Worm (Caenorhabditis elegans): ENCODE measurements around the gene glit-1.

The glit-1 gene

DNA sequence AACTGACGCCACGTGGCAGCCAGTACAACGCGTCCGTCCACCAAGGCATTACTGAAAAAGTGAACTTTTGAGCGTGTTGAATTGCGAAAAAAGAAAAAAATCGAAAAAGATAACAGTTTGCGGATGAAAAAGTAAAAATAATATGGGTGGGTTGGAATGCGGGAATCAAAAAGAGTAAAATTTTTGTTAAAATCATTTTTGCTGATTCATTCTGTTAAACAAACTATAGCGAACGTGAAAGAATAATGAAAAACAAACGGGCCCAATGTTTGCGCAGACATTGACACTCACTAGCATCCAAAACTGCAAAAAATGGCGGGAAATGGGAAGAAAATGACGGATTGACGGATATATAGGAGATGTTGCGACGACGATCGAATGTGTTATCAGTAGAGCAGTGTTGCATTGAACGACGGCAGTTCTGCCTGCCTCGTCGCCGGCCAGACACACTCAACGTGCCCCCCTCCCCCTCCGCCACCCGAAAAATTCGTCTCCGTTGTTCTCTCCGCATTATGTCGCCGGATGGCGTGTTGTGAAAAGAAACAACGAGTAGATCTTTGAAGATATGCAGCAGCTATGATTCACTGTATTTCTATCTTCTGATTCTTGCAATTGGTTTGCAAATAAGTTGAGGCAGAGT, 12.5 kb upstream of the glit-1 start, which contains the start of gene hyl-2 (continued):
- TF ChIP-seq tbx-2 (tag; optimal IDR thresholded peaks at IDR 0.05), result peak; percentile 22
- no peak for TF ChIP-seq hlh-17 (GFP tag; optimal IDR thresholded peaks at IDR 0.05; ENCODE audit: borderline replicate concordance)
- no peak for TF ChIP-seq mab-9 (GFP tag; IDR thresholded peaks at IDR 0.05)
- no peak for TF ChIP-seq pqm-1 (tag; optimal IDR thresholded peaks at IDR 0.05)
- peak in 1 of 3 experiments; percentile 50 for TF ChIP-seq ceh-82 (tag; optimal IDR thresholded peaks at IDR 0.05)
- no peak for TF ChIP-seq snpc-4 (tag; optimal IDR thresholded peaks at IDR 0.05)
- TF ChIP-seq snu-23 (GFP tag; optimal IDR thresholded peaks at IDR 0.05), result peak; percentile 62
- no peak for TF ChIP-seq zip-4 (GFP tag; optimal IDR thresholded peaks at IDR 0.05)
- peak; percentile 43 for TF ChIP-seq blmp-1 (tag; optimal IDR thresholded peaks at IDR 0.05)
- TF ChIP-seq nhr-85 (tag), result peak; percentile 76
- peak; percentile 26 for TF ChIP-seq swsn-7 (tag; optimal IDR thresholded peaks at IDR 0.05)
- TF ChIP-seq egl-27 (tag; optimal IDR thresholded peaks at IDR 0.05), result no peak
- no peak for TF ChIP-seq hlh-4 (tag; optimal IDR thresholded peaks at IDR 0.05)
- no peak for TF ChIP-seq unc-62 (GFP tag; optimal IDR thresholded peaks at IDR 0.05)
- TF ChIP-seq ceh-90 (tag; optimal IDR thresholded peaks at IDR 0.05), result no peak
- peak in 2 of 6 experiments; percentile 1 to 66 for TF ChIP-seq elt-3 (tag; optimal IDR thresholded peaks at IDR 0.05)
- no peak for TF ChIP-seq grh-1 (GFP tag; IDR thresholded peaks at IDR 0.05)
- no peak for TF ChIP-seq C34B4.2 (tag; optimal IDR thresholded peaks at IDR 0.05)
- no peak for TF ChIP-seq nhr-84 (tag; optimal IDR thresholded peaks at IDR 0.05)
- peak; percentile 35 for TF ChIP-seq C16A3.4 (tag; optimal IDR thresholded peaks at IDR 0.05)
- no peak for TF ChIP-seq skn-1 (tag; optimal IDR thresholded peaks at IDR 0.05)
- TF ChIP-seq irx-1 (tag; optimal IDR thresholded peaks at IDR 0.05), result no peak
- no peak for TF ChIP-seq zag-1 (tag; optimal IDR thresholded peaks at IDR 0.05)
- no peak for TF ChIP-seq mef-2 (tag; optimal IDR thresholded peaks at IDR 0.05)
- TF ChIP-seq ceh-63 (GFP tag; optimal IDR thresholded peaks at IDR 0.05), result no peak
- no peak for TF ChIP-seq sox-4 (tag; optimal IDR thresholded peaks at IDR 0.05)
- TF ChIP-seq ces-1 (GFP tag; optimal IDR thresholded peaks at IDR 0.05), result no peak
- TF ChIP-seq ama-1 (optimal IDR thresholded peaks at IDR 0.05), result no peak
- no peak for TF ChIP-seq sup-37 (GFP tag; optimal IDR thresholded peaks at IDR 0.05)
- no peak for TF ChIP-seq lin-39 (tag; optimal IDR thresholded peaks at IDR 0.05)
- TF ChIP-seq Y116A8C.19 (tag; optimal IDR thresholded peaks at IDR 0.05; ENCODE audit: borderline replicate concordance), result no peak
- no peak for TF ChIP-seq elt-2 (tag; optimal IDR thresholded peaks at IDR 0.05)
- no peak for TF ChIP-seq dsc-1 (tag; optimal IDR thresholded peaks at IDR 0.05)
- peak; percentile 6 for TF ChIP-seq F16B12.6 (tag; optimal IDR thresholded peaks at IDR 0.05)
- TF ChIP-seq lsy-2 (tag; optimal IDR thresholded peaks at IDR 0.05), result peak in 1 of 2 experiments; percentile 71
- TF ChIP-seq fkh-8 (tag; optimal IDR thresholded peaks at IDR 0.05), result peak; percentile 31
- TF ChIP-seq nhr-90 (tag; optimal IDR thresholded peaks at IDR 0.05; ENCODE audit: poor library complexity), result no peak
- TF ChIP-seq ztf-11 (tag; optimal IDR thresholded peaks at IDR 0.05), result no peak
- TF ChIP-seq nhr-77 (tag; optimal IDR thresholded peaks at IDR 0.05), result no peak
- no peak for TF ChIP-seq unc-86 (tag; optimal IDR thresholded peaks at IDR 0.05)
- no peak for TF ChIP-seq ceh-88 (GFP tag; IDR thresholded peaks at IDR 0.05)
- no peak for TF ChIP-seq unc-98 (GFP tag; IDR thresholded peaks at IDR 0.05)
- TF ChIP-seq nhr-71 (tag; optimal IDR thresholded peaks at IDR 0.05), result peak; percentile 57
- TF ChIP-seq sptf-1 (tag; optimal IDR thresholded peaks at IDR 0.05), result no peak
- no peak for TF ChIP-seq C04F5.9 (tag; optimal IDR thresholded peaks at IDR 0.05)
- no peak for TF ChIP-seq alr-1 (tag; optimal IDR thresholded peaks at IDR 0.05; ENCODE audit: borderline replicate concordance)
- TF ChIP-seq aly-2 (tag; optimal IDR thresholded peaks at IDR 0.05), result no peak
- TF ChIP-seq pag-3 (tag; optimal IDR thresholded peaks at IDR 0.05; ENCODE audit: borderline replicate concordance, insufficient read depth), result no peak
- TF ChIP-seq nhr-20 (tag; optimal IDR thresholded peaks at IDR 0.05), result peak; percentile 37
- peak; percentile 55 for TF ChIP-seq lin-15B (tag; optimal IDR thresholded peaks at IDR 0.05)
- TF ChIP-seq nhr-19 (GFP tag; conservative IDR thresholded peaks at IDR 0.05), result peak; percentile 34
- TF ChIP-seq fos-1 (tag; optimal IDR thresholded peaks at IDR 0.05), result no peak
- no peak for TF ChIP-seq hpl-2 (GFP tag; optimal IDR thresholded peaks at IDR 0.05)

Data from whole organism, L1 larva.